Fruit fly (Drosophila melanogaster) whole organism, embryonic: ENCODE data around the gene Pgm1.

Source experiments
- BEAF-32 ChIP-seq: fragments of 200-800 bp; sonication (Bioruptor generic); optimal IDR thresholded peaks from 3 replicates; lab custom pipeline; 2017; ENCODE audit warnings: missing biosample characterization, missing genetic modification characterization, mild to moderate bottlenecking, moderate library complexity, missing genetic modification reagents
- CG14860 ChIP-seq: fragments of 200-800 bp; sonication (Bioruptor generic); IDR thresholded peaks from 3 replicates; pipeline ENCODE4 v1.3.6; 2022; ENCODE audit warnings: missing biosample characterization, missing genetic modification characterization; ENCODE audit not compliant: partially characterized antibody
- CG15514 ChIP-seq: fragments of 200-800 bp; sonication (Bioruptor generic); optimal IDR thresholded peaks from 3 replicates; lab custom pipeline; 2017; ENCODE audit warnings: missing biosample characterization, missing genetic modification characterization, mild to moderate bottlenecking, moderate library complexity, missing genetic modification reagents
- CG17385 ChIP-seq: fragments of 200-800 bp; sonication (Bioruptor generic); optimal IDR thresholded peaks from 3 replicates; lab custom pipeline; 2018; ENCODE audit warnings: missing biosample characterization, mild to moderate bottlenecking, missing genetic modification characterization
- CG17802 ChIP-seq: fragments of 200-800 bp; sonication (Bioruptor generic); optimal IDR thresholded peaks from 2 replicates; lab custom pipeline; 2018; ENCODE audit warnings: missing biosample characterization, mild to moderate bottlenecking, missing genetic modification characterization, moderate library complexity
- CG3065 ChIP-seq: fragments of 200-800 bp; sonication (Bioruptor generic); optimal IDR thresholded peaks from 2 replicates; lab custom pipeline; 2016; ENCODE audit warnings: missing biosample characterization, missing genetic modification characterization
- CG34224 ChIP-seq: fragments of 200-800 bp; sonication (Bioruptor generic); IDR thresholded peaks from 3 replicates; pipeline ENCODE4 v1.3.6; 2022; ENCODE audit warnings: missing biosample characterization, missing genetic modification characterization; ENCODE audit not compliant: partially characterized antibody
- CG6683 ChIP-seq: fragments of 200-800 bp; sonication (Bioruptor generic); optimal IDR thresholded peaks from 2 replicates; lab custom pipeline; 2017; ENCODE audit warnings: missing biosample characterization, mild to moderate bottlenecking, missing genetic modification characterization, missing genetic modification reagents
- CG6689 ChIP-seq: fragments of 200-800 bp; sonication (Bioruptor generic); IDR thresholded peaks from 2 replicates; pipeline ENCODE4 v1.3.6; 2022; ENCODE audit warnings: missing biosample characterization, missing genetic modification characterization
- CG8281 ChIP-seq: fragments of 200-800 bp; sonication (Bioruptor generic); optimal IDR thresholded peaks from 2 replicates; lab custom pipeline; 2018; ENCODE audit warnings: missing biosample characterization, mild to moderate bottlenecking, missing genetic modification characterization, moderate library complexity
- CG8359 ChIP-seq: fragments of 200-800 bp; sonication (Bioruptor generic); optimal IDR thresholded peaks from 2 replicates; lab custom pipeline; 2017; ENCODE audit warnings: missing biosample characterization, mild to moderate bottlenecking, missing genetic modification characterization, borderline replicate concordance
- CG9437 ChIP-seq: fragments of 200-800 bp; sonication (Bioruptor generic); optimal IDR thresholded peaks from 2 replicates; lab custom pipeline; 2018; ENCODE audit warnings: missing biosample characterization, mild to moderate bottlenecking, missing genetic modification characterization
- Chrac-16 ChIP-seq: fragments of 200-800 bp; sonication (Bioruptor generic); optimal IDR thresholded peaks from 3 replicates; lab custom pipeline; 2016; ENCODE audit warnings: missing biosample characterization, missing genetic modification characterization
- D19B ChIP-seq: fragments of 200-800 bp; sonication (Bioruptor generic); optimal IDR thresholded peaks from 2 replicates; lab custom pipeline; 2017; ENCODE audit warnings: missing biosample characterization, mild to moderate bottlenecking, missing genetic modification characterization
- Deaf1 ChIP-seq: fragments of 200-800 bp; optimal IDR thresholded peaks from 3 replicates; lab custom pipeline; 2019; ENCODE audit warnings: missing biosample characterization, mild to moderate bottlenecking, missing genetic modification characterization, moderate library complexity
- Dip3 ChIP-seq: fragments of 200-800 bp; sonication (Bioruptor generic); optimal IDR thresholded peaks from 3 replicates; lab custom pipeline; 2016; ENCODE audit warnings: missing biosample characterization, missing genetic modification characterization
- Dll ChIP-seq: fragments of 200-800 bp; sonication (Bioruptor generic); IDR thresholded peaks from 4 replicates; pipeline ENCODE4 v1.3.6; 2022; ENCODE audit warnings: missing biosample characterization, missing genetic modification characterization; ENCODE audit not compliant: partially characterized antibody
- Dp ChIP-seq: fragments of 200-800 bp; sonication (Bioruptor generic); optimal IDR thresholded peaks from 2 replicates; lab custom pipeline; 2018; ENCODE audit warnings: missing biosample characterization, mild to moderate bottlenecking, missing genetic modification characterization, moderate library complexity
- E2f2 ChIP-seq: fragments of 200-800 bp; sonication (Bioruptor generic); IDR thresholded peaks from 2 replicates; pipeline ENCODE4 v1.3.6; 2022; ENCODE audit warnings: missing biosample characterization, missing genetic modification characterization
- Fer2 ChIP-seq: fragments of 200-800 bp; sonication (Bioruptor generic); optimal IDR thresholded peaks from 2 replicates; lab custom pipeline; 2018; ENCODE audit warnings: missing biosample characterization, mild to moderate bottlenecking, missing genetic modification characterization, moderate library complexity
- MBD-R2 ChIP-seq: fragments of 200-800 bp; sonication (Bioruptor generic); IDR thresholded peaks from 2 replicates; pipeline ENCODE4 v1.3.6; 2022; ENCODE audit warnings: missing biosample characterization, missing genetic modification characterization
- MESR4 ChIP-seq: fragments of 200-800 bp; sonication (Bioruptor generic); optimal IDR thresholded peaks from 2 replicates; lab custom pipeline; 2018; ENCODE audit warnings: missing biosample characterization, mild to moderate bottlenecking, missing genetic modification characterization, moderate library complexity
- Mrtf ChIP-seq: fragments of 200-800 bp; sonication (Bioruptor generic); IDR thresholded peaks from 3 replicates; pipeline ENCODE4 v1.3.6; 2022; ENCODE audit warnings: missing biosample characterization, missing genetic modification characterization
- NC2α ChIP-seq: fragments of 200-800 bp; sonication (Bioruptor generic); optimal IDR thresholded peaks from 2 replicates; lab custom pipeline; 2016; ENCODE audit warnings: missing biosample characterization, missing genetic modification characterization
- Neu2 ChIP-seq: fragments of 200-800 bp; sonication (Bioruptor generic); optimal IDR thresholded peaks from 3 replicates; lab custom pipeline; 2016; ENCODE audit warnings: missing biosample characterization, missing genetic modification characterization, borderline replicate concordance
- Sin3A ChIP-seq: fragments of >200 bp; optimal IDR thresholded peaks from 2 replicates; lab custom pipeline; 2018
- bowl ChIP-seq: fragments of 200-800 bp; sonication (Bioruptor generic); IDR thresholded peaks from 2 replicates; pipeline ENCODE4 v1.3.6; 2022; ENCODE audit warnings: missing biosample characterization, missing genetic modification characterization
- cato ChIP-seq: fragments of 200-800 bp; sonication (Bioruptor generic); optimal IDR thresholded peaks from 2 replicates; lab custom pipeline; 2016; ENCODE audit warnings: missing biosample characterization, missing genetic modification characterization, borderline replicate concordance
- crp ChIP-seq, 2 experiments: fragments of 200-800 bp; sonication (Bioruptor generic); optimal IDR thresholded peaks; 2 replicates in 1 of 2; 3 replicates in 1 of 2; lab custom pipeline; 2017; ENCODE audit warnings: missing biosample characterization in 2 of 2, missing genetic modification characterization in 2 of 2, mild to moderate bottlenecking in 1 of 2, moderate library complexity in 1 of 2
- cwo ChIP-seq: fragments of 200-800 bp; sonication (Bioruptor generic); optimal IDR thresholded peaks from 3 replicates; lab custom pipeline; 2017; ENCODE audit warnings: missing biosample characterization, missing genetic modification characterization, mild to moderate bottlenecking, moderate library complexity, missing genetic modification reagents
- fru ChIP-seq: fragments of >200 bp; optimal IDR thresholded peaks from 2 replicates; lab custom pipeline; 2017
- gro ChIP-seq: fragments of 200-800 bp; sonication (Bioruptor generic); optimal IDR thresholded peaks from 2 replicates; lab custom pipeline; 2016; ENCODE audit warnings: missing biosample characterization, missing genetic modification characterization
- org-1 ChIP-seq: fragments of 200-800 bp; sonication (Bioruptor generic); optimal IDR thresholded peaks from 2 replicates; lab custom pipeline; 2017; ENCODE audit warnings: missing biosample characterization, missing genetic modification characterization
- p53 ChIP-seq: fragments of 200-800 bp; sonication (Bioruptor generic); optimal IDR thresholded peaks from 2 replicates; lab custom pipeline; 2016; ENCODE audit warnings: missing biosample characterization, missing genetic modification characterization
- pan ChIP-seq, 4 experiments: fragments of >200 bp in 3 of 4; fragments of 200-800 bp in 1 of 4; sonication (Bioruptor generic) in 1 of 4; optimal IDR thresholded peaks in 3 of 4; IDR thresholded peaks in 1 of 4; 2 replicates each; pipeline versions ENCODE4 v1.3.6 to Lab custom; 2017 to 2022; ENCODE audit warnings: missing biosample characterization in 2 of 4, missing genetic modification characterization in 2 of 4, mixed read lengths in 1 of 4
- pzg ChIP-seq: fragments of 200-800 bp; sonication (Bioruptor generic); optimal IDR thresholded peaks from 3 replicates; lab custom pipeline; 2018; ENCODE audit warnings: missing biosample characterization, mild to moderate bottlenecking, missing genetic modification characterization, moderate library complexity
- seq ChIP-seq: fragments of 200-800 bp; sonication (Bioruptor generic); IDR thresholded peaks from 2 replicates; pipeline ENCODE4 v1.3.6; 2022; ENCODE audit warnings: missing biosample characterization, missing genetic modification characterization
- ssp ChIP-seq: fragments of 200-800 bp; sonication (Bioruptor generic); IDR thresholded peaks from 2 replicates; pipeline ENCODE4 v1.3.6; 2022; ENCODE audit warnings: missing biosample characterization, missing genetic modification characterization
- twi ChIP-seq: fragments of 200-800 bp; optimal IDR thresholded peaks from 2 replicates; lab custom pipeline; 2019; ENCODE audit warnings: missing biosample characterization, mild to moderate bottlenecking, missing genetic modification characterization, moderate library complexity

The Pgm1 gene

dm6 chr3L:16105528-16105927, 22.8 kb downstream of the Pgm1 start, which contains the start of the genes IntS9 and CG43295 (continued):
- peak; percentile 36; the same call in 1 of the 2 replicates for TF ChIP-seq bowl (GFP tag; lab: Robert Waterston, UW)
- peak; percentile 25 for TF ChIP-seq BEAF-32
- no peak for TF ChIP-seq CG14860 (GFP tag; lab: Robert Waterston, UW)
- TF ChIP-seq pan (optimal IDR thresholded peaks at IDR 0.05; lab: Kevin White, UChicago), result no peak
- TF ChIP-seq pan (GFP tag; optimal IDR thresholded peaks at IDR 0.05 in 1 of 2, IDR thresholded peaks at IDR 0.05 in 1 of 2), result peak in 1 of 2 experiments; percentile 90

dm6 chr3L:16100059-16100458, 28.3 kb downstream of the Pgm1 start, which contains the start of gene IleRS-m:
Gene IleRS-m, plus strand, starts transcription at chr3L:16100280.
- no peak for TF ChIP-seq seq (GFP tag; lab: Robert Waterston, UW)
- 0 out of 4 replicates have a peak, but pooled peaks have one; percentile 11 for TF ChIP-seq Dll (GFP tag; lab: Robert Waterston, UW)
- TF ChIP-seq CG9437, result peak; percentile 98
- no peak for TF ChIP-seq CG8359 (GFP tag; lab: Kevin White, UChicago)
- no peak for TF ChIP-seq Sin3A (lab: Kevin White, UChicago)
- TF ChIP-seq Neu2 (GFP tag; lab: Kevin White, UChicago), result no peak
- TF ChIP-seq CG17385, result peak; percentile 96
- TF ChIP-seq pzg (GFP tag; lab: Kevin White, UChicago), result peak; percentile 39
- TF ChIP-seq E2f2 (GFP tag; lab: Robert Waterston, UW), result peak; percentile 96
- no peak for TF ChIP-seq CG3065 (GFP tag; lab: Kevin White, UChicago)
- 0 out of 3 replicates have a peak, but pooled peaks have one; percentile 27 for TF ChIP-seq CG34224
- TF ChIP-seq fru (lab: Kevin White, UChicago), result no peak
- TF ChIP-seq NC2α (GFP tag; lab: Kevin White, UChicago), result no peak
- TF ChIP-seq cato (GFP tag; lab: Kevin White, UChicago), result no peak
- peak; percentile 99 for TF ChIP-seq CG17802 (tag; lab: Kevin White, UChicago)
- TF ChIP-seq Mrtf (GFP tag; lab: Robert Waterston, UW), result no peak
- peak; percentile 20 for TF ChIP-seq MESR4 (GFP tag; lab: Kevin White, UChicago)
- TF ChIP-seq MBD-R2 (GFP tag; lab: Robert Waterston, UW), result peak; percentile 76
- TF ChIP-seq gro (GFP tag; lab: Kevin White, UChicago), result no peak
- peak; percentile 90 for TF ChIP-seq Dp
- TF ChIP-seq CG6689 (GFP tag; lab: Robert Waterston, UW), result no peak
- TF ChIP-seq D19B (GFP tag; lab: Kevin White, UChicago), result no peak
- no peak for TF ChIP-seq org-1 (GFP tag; lab: Kevin White, UChicago)
- TF ChIP-seq Chrac-16 (GFP tag; lab: Kevin White, UChicago), result no peak
- TF ChIP-seq Dip3 (GFP tag; lab: Kevin White, UChicago), result no peak
- peak; percentile 87 for TF ChIP-seq CG15514 (GFP tag; lab: Kevin White, UChicago)
- peak; percentile 53 to 89 for TF ChIP-seq crp (GFP tag; optimal IDR thresholded peaks at IDR 0.05; lab: Kevin White, UChicago)

dm6 chr3L:16097393-16097884, 30.9 kb downstream of the Pgm1 start, which contains the start of the genes CG13074 and ATPsynbetaL:
Gene CG13074, minus strand, starts transcription at chr3L:16097493.
Gene ATPsynbetaL, plus strand, starts transcription at chr3L:16097834.
- TF ChIP-seq cwo (GFP tag; lab: Kevin White, UChicago) (no peak), Fer2 (tag; lab: Kevin White, UChicago) (no peak), CG8281 (tag; lab: Kevin White, UChicago) (no peak), p53 (GFP tag; lab: Kevin White, UChicago) (no peak), ssp (GFP tag; lab: Robert Waterston, UW) (no peak), twi (tag; lab: Kevin White, UChicago) (no peak), Deaf1 (tag; lab: Kevin White, UChicago) (no peak), CG6683 (no peak), Dip3 (GFP tag; lab: Kevin White, UChicago) (no peak)
- TF ChIP-seq, all 482 proteins: peak for 0
